Fruit fly (Drosophila melanogaster) whole organism, embryonic: ENCODE measurements around the gene mRpL3.

Experiments used
- Abd-B ChIP-seq: fragments of 200-800 bp; sonication (Bioruptor generic); optimal IDR thresholded peaks from 2 replicates; lab custom pipeline; 2018; ENCODE audit warnings: missing biosample characterization, mild to moderate bottlenecking, missing genetic modification characterization, moderate library complexity
- Adf1 ChIP-seq: fragments of 200-800 bp; sonication (Bioruptor generic); IDR thresholded peaks from 2 replicates; pipeline ENCODE4 v1.3.6; 2022; ENCODE audit warnings: missing biosample characterization, missing genetic modification characterization
- Aef1 ChIP-seq: fragments of 200-800 bp; sonication (Bioruptor generic); IDR thresholded peaks from 3 replicates; pipeline ENCODE4 v1.3.6; 2022; ENCODE audit warnings: missing biosample characterization, missing genetic modification characterization
- Antp ChIP-seq: fragments of 200-800 bp; sonication (Bioruptor generic); optimal IDR thresholded peaks from 3 replicates; lab custom pipeline; 2016; ENCODE audit warnings: missing biosample characterization, missing genetic modification characterization
- Awh ChIP-seq: fragments of 200-800 bp; sonication (Bioruptor generic); IDR thresholded peaks from 2 replicates; pipeline ENCODE4, ENCODE4 v1.3.6; 2022; ENCODE audit warnings: missing biosample characterization, missing genetic modification characterization
- CG10321 ChIP-seq: fragments of 200-800 bp; sonication (Bioruptor generic); IDR thresholded peaks from 2 replicates; pipeline ENCODE4 v1.3.6; 2022; ENCODE audit warnings: missing biosample characterization, missing genetic modification characterization
- CG11723 ChIP-seq: fragments of 200-800 bp; sonication (Bioruptor generic); optimal IDR thresholded peaks from 2 replicates; lab custom pipeline; 2017; ENCODE audit warnings: missing biosample characterization, mild to moderate bottlenecking, missing genetic modification characterization
- CG12071 ChIP-seq: fragments of 200-800 bp; sonication (Bioruptor generic); optimal IDR thresholded peaks from 3 replicates; lab custom pipeline; 2018; ENCODE audit warnings: missing biosample characterization, mild to moderate bottlenecking, missing genetic modification characterization
- CG12104 ChIP-seq: fragments of 200-800 bp; sonication (Bioruptor generic); optimal IDR thresholded peaks from 3 replicates; lab custom pipeline; 2016; ENCODE audit warnings: missing biosample characterization, missing genetic modification characterization
- CG12391 ChIP-seq: fragments of 200-800 bp; sonication (Bioruptor generic); optimal IDR thresholded peaks from 3 replicates; lab custom pipeline; 2018; ENCODE audit warnings: missing biosample characterization, mild to moderate bottlenecking, missing genetic modification characterization, moderate library complexity
- CG14050 ChIP-seq: fragments of 200-800 bp; sonication (Bioruptor generic); IDR thresholded peaks from 3 replicates; pipeline ENCODE4 v1.3.6; 2022; ENCODE audit warnings: missing biosample characterization, missing genetic modification characterization
- CG1529 ChIP-seq: fragments of 200-800 bp; sonication (Bioruptor generic); optimal IDR thresholded peaks from 3 replicates; lab custom pipeline; 2018; ENCODE audit warnings: missing biosample characterization, missing genetic modification characterization
- CG15514 ChIP-seq: fragments of 200-800 bp; sonication (Bioruptor generic); optimal IDR thresholded peaks from 3 replicates; lab custom pipeline; 2017; ENCODE audit warnings: missing biosample characterization, missing genetic modification characterization, mild to moderate bottlenecking, moderate library complexity, missing genetic modification reagents
- CG16863 ChIP-seq: fragments of 200-800 bp; sonication (Bioruptor generic); optimal IDR thresholded peaks from 3 replicates; lab custom pipeline; 2016; ENCODE audit warnings: missing biosample characterization, missing genetic modification characterization
- CG17359 ChIP-seq: fragments of 200-800 bp; sonication (Bioruptor generic); optimal IDR thresholded peaks from 3 replicates; lab custom pipeline; 2018; ENCODE audit warnings: missing biosample characterization, mild to moderate bottlenecking, missing genetic modification characterization, moderate library complexity
- CG1832 ChIP-seq: fragments of 200-800 bp; sonication (Bioruptor generic); optimal IDR thresholded peaks from 2 replicates; lab custom pipeline; 2017; ENCODE audit warnings: missing biosample characterization, mild to moderate bottlenecking, missing genetic modification characterization, inconsistent platforms
- CG18619 ChIP-seq: fragments of 200-800 bp; sonication (Bioruptor generic); optimal IDR thresholded peaks from 3 replicates; lab custom pipeline; 2017; ENCODE audit warnings: missing biosample characterization, mild to moderate bottlenecking, missing genetic modification characterization
- CG30403 ChIP-seq: fragments of 200-800 bp; sonication (Bioruptor generic); optimal IDR thresholded peaks from 3 replicates; lab custom pipeline; 2016; ENCODE audit warnings: missing biosample characterization, missing genetic modification characterization
- CG3163 ChIP-seq: fragments of 200-800 bp; sonication (Bioruptor generic); optimal IDR thresholded peaks from 3 replicates; lab custom pipeline; 2016; ENCODE audit warnings: missing biosample characterization, missing genetic modification characterization
- CG3407 ChIP-seq: fragments of 200-800 bp; sonication (Bioruptor generic); optimal IDR thresholded peaks from 2 replicates; lab custom pipeline; 2018; ENCODE audit warnings: missing biosample characterization, mild to moderate bottlenecking, missing genetic modification characterization
- CG5245 ChIP-seq: fragments of 200-800 bp; sonication (Bioruptor generic); optimal IDR thresholded peaks from 3 replicates; lab custom pipeline; 2016; ENCODE audit warnings: missing biosample characterization, missing genetic modification characterization
- CG8290 ChIP-seq, 3 experiments: fragments of 200-800 bp; sonication (Bioruptor generic); optimal IDR thresholded peaks; 2 replicates each; lab custom pipeline; 2016 to 2019; ENCODE audit warnings: missing biosample characterization in 3 of 3, missing genetic modification characterization in 3 of 3, mild to moderate bottlenecking in 2 of 3, moderate library complexity in 1 of 3
- CG9727 ChIP-seq: fragments of 200-800 bp; sonication (Bioruptor generic); optimal IDR thresholded peaks from 3 replicates; lab custom pipeline; 2017; ENCODE audit warnings: missing biosample characterization, mild to moderate bottlenecking, missing genetic modification characterization
- Dek ChIP-seq: fragments of 200-800 bp; sonication (Bioruptor generic); optimal IDR thresholded peaks from 3 replicates; lab custom pipeline; 2019; ENCODE audit warnings: missing biosample characterization, mild to moderate bottlenecking, missing genetic modification characterization, moderate library complexity
- Dref ChIP-seq: fragments of 200-800 bp; sonication (Bioruptor generic); IDR thresholded peaks from 2 replicates; pipeline ENCODE4 v1.3.6; 2022; ENCODE audit warnings: missing biosample characterization, missing genetic modification characterization
- Eip74EF ChIP-seq, 2 experiments: fragments of 200-800 bp in 1 of 2; fragments of >200 bp in 1 of 2; sonication (Bioruptor generic) in 1 of 2; optimal IDR thresholded peaks; 2 replicates each; lab custom pipeline; 2017 to 2019; ENCODE audit warnings: missing biosample characterization in 2 of 2, missing genetic modification characterization in 2 of 2, mild to moderate bottlenecking in 1 of 2, moderate library complexity in 1 of 2
- Meics ChIP-seq: fragments of 200-800 bp; sonication (Bioruptor generic); optimal IDR thresholded peaks from 2 replicates; lab custom pipeline; 2017; ENCODE audit warnings: missing biosample characterization, mild to moderate bottlenecking, missing genetic modification characterization
- Opbp ChIP-seq: fragments of 200-800 bp; sonication (Bioruptor generic); IDR thresholded peaks from 3 replicates; pipeline ENCODE4 v1.3.6; 2022; ENCODE audit warnings: missing biosample characterization, missing genetic modification characterization; ENCODE audit not compliant: partially characterized antibody
- PHDP ChIP-seq: fragments of 200-800 bp; sonication (Bioruptor generic); optimal IDR thresholded peaks from 3 replicates; lab custom pipeline; 2018; ENCODE audit warnings: missing biosample characterization, mild to moderate bottlenecking, missing genetic modification characterization, moderate library complexity
- Ravus ChIP-seq: fragments of 200-800 bp; sonication (Bioruptor generic); IDR thresholded peaks from 2 replicates; pipeline ENCODE4 v1.3.6; 2022; ENCODE audit warnings: missing biosample characterization, missing genetic modification characterization
- al ChIP-seq: fragments of 200-800 bp; sonication (Bioruptor generic); IDR thresholded peaks from 2 replicates; pipeline ENCODE4 v1.3.6; 2022; ENCODE audit warnings: missing biosample characterization, missing genetic modification characterization
- bbx ChIP-seq: fragments of 200-800 bp; sonication (Bioruptor generic); IDR thresholded peaks from 2 replicates; pipeline ENCODE4 v1.3.6; 2022; ENCODE audit warnings: missing biosample characterization, missing genetic modification characterization; ENCODE audit not compliant: partially characterized antibody
- cato ChIP-seq: fragments of 200-800 bp; sonication (Bioruptor generic); optimal IDR thresholded peaks from 2 replicates; lab custom pipeline; 2016; ENCODE audit warnings: missing biosample characterization, missing genetic modification characterization, borderline replicate concordance
- chm ChIP-seq: fragments of 200-800 bp; sonication (Bioruptor generic); IDR thresholded peaks from 2 replicates; pipeline ENCODE4 v1.3.6; 2022; ENCODE audit warnings: missing biosample characterization, missing genetic modification characterization
- crp ChIP-seq, 2 experiments: fragments of 200-800 bp; sonication (Bioruptor generic); optimal IDR thresholded peaks; 2 replicates in 1 of 2; 3 replicates in 1 of 2; lab custom pipeline; 2017; ENCODE audit warnings: missing biosample characterization in 2 of 2, missing genetic modification characterization in 2 of 2, mild to moderate bottlenecking in 1 of 2, moderate library complexity in 1 of 2
- dimm ChIP-seq: fragments of 200-800 bp; sonication (Bioruptor generic); IDR thresholded peaks from 2 replicates; pipeline ENCODE4 v1.3.6; 2022; ENCODE audit warnings: missing biosample characterization, missing genetic modification characterization
- dmrt11E ChIP-seq: fragments of 200-800 bp; sonication (Bioruptor generic); optimal IDR thresholded peaks from 3 replicates; lab custom pipeline; 2018; ENCODE audit warnings: missing biosample characterization, mild to moderate bottlenecking, missing genetic modification characterization, moderate library complexity
- eve ChIP-seq, 2 experiments: fragments of >200 bp; optimal IDR thresholded peaks; 2 replicates each; lab custom pipeline; 2017; ENCODE audit warnings: missing biosample characterization in 2 of 2, missing genetic modification characterization in 2 of 2
- lilli ChIP-seq: fragments of 200-800 bp; sonication (Bioruptor generic); optimal IDR thresholded peaks from 3 replicates; lab custom pipeline; 2016; ENCODE audit warnings: missing biosample characterization, missing genetic modification characterization
- maf-S ChIP-seq: fragments of 200-800 bp; sonication (Bioruptor generic); optimal IDR thresholded peaks from 2 replicates; lab custom pipeline; 2016; ENCODE audit warnings: missing biosample characterization, missing genetic modification characterization
- pan ChIP-seq, 4 experiments: fragments of >200 bp in 3 of 4; fragments of 200-800 bp in 1 of 4; sonication (Bioruptor generic) in 1 of 4; optimal IDR thresholded peaks in 3 of 4; IDR thresholded peaks in 1 of 4; 2 replicates each; pipeline versions ENCODE4 v1.3.6 to Lab custom; 2017 to 2022; ENCODE audit warnings: missing biosample characterization in 2 of 4, missing genetic modification characterization in 2 of 4, mixed read lengths in 1 of 4
- repo ChIP-seq: fragments of 200-800 bp; sonication (Bioruptor generic); optimal IDR thresholded peaks from 2 replicates; lab custom pipeline; 2016; ENCODE audit warnings: missing biosample characterization, missing genetic modification characterization
- row ChIP-seq: fragments of 200-800 bp; sonication (Bioruptor generic); IDR thresholded peaks from 3 replicates; pipeline ENCODE4 v1.3.6; 2022; ENCODE audit warnings: missing biosample characterization, missing genetic modification characterization
- ssp ChIP-seq: fragments of 200-800 bp; sonication (Bioruptor generic); IDR thresholded peaks from 2 replicates; pipeline ENCODE4 v1.3.6; 2022; ENCODE audit warnings: missing biosample characterization, missing genetic modification characterization
- tna ChIP-seq: fragments of 200-800 bp; sonication (Bioruptor generic); IDR thresholded peaks from 2 replicates; pipeline ENCODE4 v1.3.6; 2022; ENCODE audit warnings: missing biosample characterization, missing genetic modification characterization; ENCODE audit not compliant: partially characterized antibody
- twi ChIP-seq: fragments of 200-800 bp; optimal IDR thresholded peaks from 2 replicates; lab custom pipeline; 2019; ENCODE audit warnings: missing biosample characterization, mild to moderate bottlenecking, missing genetic modification characterization, moderate library complexity
- unc-4 ChIP-seq: fragments of 200-800 bp; sonication (Bioruptor generic); IDR thresholded peaks from 2 replicates; pipeline ENCODE4 v1.3.6; 2022; ENCODE audit warnings: missing biosample characterization, missing genetic modification characterization; ENCODE audit not compliant: partially characterized antibody
- vnd ChIP-seq: fragments of 200-800 bp; sonication (Bioruptor generic); IDR thresholded peaks from 3 replicates; pipeline ENCODE4 v1.3.6; 2022; ENCODE audit warnings: missing biosample characterization, missing genetic modification characterization; ENCODE audit not compliant: partially characterized antibody

The mRpL3 gene

dm6 chrX:15803764-15804563, 42.9 kb downstream of the mRpL3 start, which contains the start of the genes PGRP-LE and sd (continued):
- peak; percentile 83 for TF ChIP-seq CG15514
- no peak for TF ChIP-seq Abd-B (GFP tag; lab: Kevin White, UChicago)
- no peak for TF ChIP-seq CG14050 (GFP tag; lab: Robert Waterston, UW)
- TF ChIP-seq bbx, result no peak
- TF ChIP-seq al (GFP tag; lab: Robert Waterston, UW), result no peak
- no peak for TF ChIP-seq CG1529 (GFP tag; lab: Kevin White, UChicago)
- TF ChIP-seq CG17359, result no peak
- no peak for TF ChIP-seq CG8290 (GFP tag; optimal IDR thresholded peaks at IDR 0.05; lab: Kevin White, UChicago)
- no peak for TF ChIP-seq CG8290 (tag; optimal IDR thresholded peaks at IDR 0.05; lab: Kevin White, UChicago)
- no peak for TF ChIP-seq repo (GFP tag; lab: Kevin White, UChicago)
- no peak for TF ChIP-seq maf-S (GFP tag; lab: Kevin White, UChicago)
- no peak for TF ChIP-seq CG9727 (GFP tag; lab: Kevin White, UChicago)
- no peak for TF ChIP-seq vnd (GFP tag; lab: Robert Waterston, UW)
- TF ChIP-seq Aef1 (GFP tag; lab: Robert Waterston, UW), result no peak
- TF ChIP-seq Dref, result no peak
- peak; percentile 98 for TF ChIP-seq CG3163 (GFP tag; lab: Kevin White, UChicago)
- no peak for TF ChIP-seq CG12104 (GFP tag; lab: Kevin White, UChicago)
- TF ChIP-seq dmrt11E, result no peak
- no peak for TF ChIP-seq tna (GFP tag; lab: Robert Waterston, UW)
- TF ChIP-seq Awh, result no peak
- TF ChIP-seq CG12391, result peak; percentile 18
- TF ChIP-seq CG16863 (GFP tag; lab: Kevin White, UChicago), result no peak
- no peak for TF ChIP-seq PHDP (tag; lab: Kevin White, UChicago)
- no peak for TF ChIP-seq dimm (GFP tag; lab: Robert Waterston, UW)
- TF ChIP-seq CG12071 (GFP tag; lab: Kevin White, UChicago), result peak; percentile 18
- TF ChIP-seq chm (GFP tag; lab: Robert Waterston, UW), result no peak
- TF ChIP-seq row (GFP tag; lab: Robert Waterston, UW), result peak; percentile 32; the same call in 2 of the 3 replicates
- no peak for TF ChIP-seq Meics (GFP tag; lab: Kevin White, UChicago)
- TF ChIP-seq lilli (GFP tag; lab: Kevin White, UChicago), result peak; percentile 2
- TF ChIP-seq CG10321 (GFP tag; lab: Robert Waterston, UW), result no peak
- no peak for TF ChIP-seq pan (optimal IDR thresholded peaks at IDR 0.05; lab: Kevin White, UChicago)
- TF ChIP-seq pan (GFP tag; optimal IDR thresholded peaks at IDR 0.05 in 1 of 2, IDR thresholded peaks at IDR 0.05 in 1 of 2), result no peak
- no peak for TF ChIP-seq CG18619 (GFP tag; lab: Kevin White, UChicago)
- no peak for TF ChIP-seq twi
- no peak for TF ChIP-seq cato (GFP tag; lab: Kevin White, UChicago)
- TF ChIP-seq CG5245 (GFP tag; lab: Kevin White, UChicago), result no peak
- no peak for TF ChIP-seq ssp (GFP tag; lab: Robert Waterston, UW)
- peak in 1 of 2 experiments; percentile 14 for TF ChIP-seq Eip74EF (GFP tag; optimal IDR thresholded peaks at IDR 0.05; lab: Kevin White, UChicago)
- TF ChIP-seq CG1832 (GFP tag; lab: Kevin White, UChicago), result no peak
- TF ChIP-seq Ravus, result no peak
- no peak for TF ChIP-seq CG3407 (GFP tag; lab: Kevin White, UChicago)
- TF ChIP-seq Antp, result no peak
- TF ChIP-seq crp (GFP tag; optimal IDR thresholded peaks at IDR 0.05; lab: Kevin White, UChicago), result peak in 1 of 2 experiments; percentile 82
- TF ChIP-seq Opbp (GFP tag; lab: Robert Waterston, UW), result no peak
- no peak for TF ChIP-seq unc-4 (GFP tag; lab: Robert Waterston, UW)
- no peak for TF ChIP-seq CG11723 (GFP tag; lab: Kevin White, UChicago)
- TF ChIP-seq eve (GFP tag; optimal IDR thresholded peaks at IDR 0.05; lab: Kevin White, UChicago), result no peak
- no peak; the same call in 1 of the 2 replicates for TF ChIP-seq Adf1 (GFP tag; lab: Robert Waterston, UW)
- no peak for TF ChIP-seq CG30403 (GFP tag; lab: Kevin White, UChicago)
- TF ChIP-seq Dek, result no peak
